Fruit fly (Drosophila melanogaster) S2 (cell line): ENCODE data around the gene EloA.

Experiments
- CG8478 ChIP-seq: fragments of >200 bp; optimal IDR thresholded peaks from 2 replicates; lab custom pipeline; 2018
- CTCF ChIP-seq, 2 experiments: fragments of >200 bp; optimal IDR thresholded peaks; 2 replicates each; lab custom pipeline; 2018

DNA sequence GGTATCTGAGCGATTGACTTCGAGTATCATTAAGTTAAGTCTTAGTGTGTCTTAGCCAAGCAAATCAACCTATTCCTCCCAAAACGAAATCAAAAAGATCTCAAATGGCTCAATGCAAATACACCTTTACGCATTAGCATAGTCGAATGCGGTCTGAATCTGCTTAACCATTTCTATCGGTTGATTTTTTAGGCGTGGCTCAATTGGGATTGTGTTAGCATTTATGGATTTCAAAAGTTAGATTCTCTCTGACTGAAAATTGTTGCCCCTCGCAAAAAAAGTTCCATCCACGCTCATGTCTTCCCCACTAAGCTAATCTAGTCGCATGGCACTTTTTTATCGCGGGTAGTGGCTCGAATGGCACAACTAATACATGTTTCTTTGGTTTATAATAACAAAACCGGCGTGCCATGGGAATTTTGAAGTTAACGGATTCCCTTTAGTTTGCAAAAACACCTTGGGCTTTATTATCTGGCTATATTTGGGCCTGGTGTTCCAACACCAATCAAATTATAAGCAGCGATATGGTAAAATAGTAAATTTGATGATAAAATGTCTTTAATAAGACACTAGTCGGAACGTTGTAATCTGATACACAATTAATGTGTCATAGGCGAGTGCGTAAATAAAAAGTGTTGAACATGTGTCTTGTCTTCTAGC is 22.6 kb upstream of the EloA start:
- TF ChIP-seq CTCF (optimal IDR thresholded peaks at IDR 0.05; lab: Kevin White, UChicago) (no peak), CG8478 (lab: Kevin White, UChicago) (no peak)
